Worm (Caenorhabditis elegans) whole organism, L4/young adult: ENCODE data around the gene pgm-3.

Source experiments
- W03F9.2 ChIP-seq: fragments of 150-350 bp; optimal IDR thresholded peaks from 2 replicates; lab custom pipeline; 2014; ENCODE audit warnings: missing biosample characterization, missing genetic modification characterization
- dao-5 ChIP-seq: sonication (generic microtip); optimal IDR thresholded peaks from 2 replicates; lab custom pipeline; 2016; ENCODE audit warnings: missing genotype, missing genetic modification characterization, moderate library complexity, missing compliant biosample characterization
- him-1 ChIP-seq: sonication (generic microtip); optimal IDR thresholded peaks from 2 replicates; lab custom pipeline; 2016; ENCODE audit warnings: missing genotype, missing genetic modification reagents, missing genetic modification characterization, missing compliant biosample characterization

pgm-3 gene

DNA sequence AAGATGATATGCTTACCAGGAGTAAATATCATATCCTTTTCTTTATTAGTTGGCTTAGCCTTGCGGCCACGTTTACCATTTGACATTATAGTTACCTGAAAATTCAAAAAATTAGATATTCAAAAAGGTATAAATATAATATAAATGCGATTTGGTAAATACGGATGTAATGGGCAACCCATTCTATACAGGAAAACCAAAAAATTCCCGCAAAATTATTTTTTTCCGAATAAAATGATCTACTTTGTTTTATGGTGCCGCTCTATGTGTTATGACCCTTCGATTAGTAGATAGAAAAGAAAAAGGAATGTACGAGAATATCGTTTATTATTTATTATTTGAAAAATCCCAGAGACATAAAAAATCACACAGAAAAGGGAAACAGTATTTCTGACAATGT, 29.2 kb downstream of the pgm-3 start, which contains the start of gene elli-1:
Gene elli-1, minus strand, starts transcription at position 101 of the 400 bp plus-strand sequence.
- TF ChIP-seq W03F9.2 (tag; lab: Kevin White, UChicago) (no peak), him-1 (tag; lab: Kevin White, UChicago) (no peak), dao-5 (no peak)

- TF ChIP-seq W03F9.2 (tag; lab: Kevin White, UChicago) (no peak), him-1 (tag; lab: Kevin White, UChicago) (no peak), dao-5 (no peak)
These were observed 32.2 kb downstream of the pgm-3 start for ce11 chrIV:8757729-8758128.

DNA sequence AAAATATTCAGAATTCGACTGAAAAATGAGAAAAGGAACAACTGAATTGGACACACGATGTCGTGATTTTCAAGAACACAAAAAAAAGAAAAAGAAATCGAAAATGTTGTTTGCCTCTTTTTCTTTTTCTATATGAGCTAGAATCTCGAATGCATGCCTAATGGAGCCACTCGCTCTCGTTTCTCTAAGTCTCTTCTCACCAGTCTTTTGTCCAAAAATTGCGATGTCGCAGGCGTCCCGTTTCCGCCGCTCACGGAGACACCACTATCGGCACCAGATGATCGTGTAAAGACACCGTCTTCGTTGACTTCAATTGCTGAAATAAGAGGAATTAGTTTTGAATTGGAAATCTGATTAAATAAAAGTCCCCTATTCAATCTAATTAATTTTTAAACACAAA, 33.1 kb downstream of the pgm-3 start:
- TF ChIP-seq dao-5 (no peak), W03F9.2 (tag; lab: Kevin White, UChicago) (no peak), him-1 (tag; lab: Kevin White, UChicago) (no peak)

DNA sequence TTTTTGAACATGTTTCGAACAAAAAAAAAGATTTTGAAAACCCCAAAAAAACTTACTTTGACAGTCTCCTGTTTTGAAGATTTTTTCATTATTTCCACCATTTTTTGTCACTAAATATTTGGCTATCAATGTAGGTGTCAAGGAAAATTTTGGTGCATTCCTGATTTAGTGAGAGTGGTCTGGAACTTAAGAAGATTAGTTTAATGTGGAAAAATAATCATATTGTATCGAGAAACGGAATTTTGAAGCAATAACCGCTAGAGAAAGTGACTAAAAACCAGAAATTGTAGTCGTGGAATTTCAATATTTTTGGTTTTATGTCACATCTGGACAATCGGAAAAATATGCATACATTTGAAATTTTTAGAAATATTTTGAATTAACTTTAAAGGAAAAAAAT, 36.4 kb downstream of the pgm-3 start, which contains the start of the genes F20C5.11 and klp-11:
Gene F20C5.11, minus strand, starts transcription at position 101 of the 400 bp plus-strand sequence.
Gene klp-11, minus strand, starts transcription at position 171 of the 400 bp plus-strand sequence.
- TF ChIP-seq W03F9.2 (tag; lab: Kevin White, UChicago) (no peak), him-1 (tag; lab: Kevin White, UChicago) (no peak), dao-5 (no peak)

DNA sequence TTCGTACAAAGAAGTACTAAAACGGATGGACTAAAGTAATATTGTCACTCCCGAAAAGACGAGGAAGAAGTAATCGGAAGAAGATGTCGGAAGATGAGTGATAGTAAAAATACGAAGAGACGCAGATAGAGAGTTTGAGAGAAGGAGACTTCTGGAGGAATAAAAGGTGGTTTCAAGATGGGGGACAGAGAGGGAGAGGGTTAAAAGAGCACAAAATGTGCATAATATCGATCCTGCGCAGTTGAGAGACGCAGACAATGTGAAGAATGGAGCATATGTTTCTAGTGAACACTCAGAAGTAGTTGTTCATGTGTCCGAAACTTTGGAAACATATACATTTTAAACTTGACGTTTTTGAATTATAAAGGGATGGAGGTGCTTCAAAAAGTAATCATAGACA, 36.9 kb downstream of the pgm-3 start:
- TF ChIP-seq W03F9.2 (tag; lab: Kevin White, UChicago) (no peak), him-1 (tag; lab: Kevin White, UChicago) (no peak)

ce11 chrIV:8764567-8764966, 39.0 kb downstream of the pgm-3 start, which contains the start of gene cdc-50.B:
TSS of gene cdc-50.B (plus strand) at chrIV:8764867.
- TF ChIP-seq dao-5 = no peak
- no peak for TF ChIP-seq W03F9.2 (tag; lab: Kevin White, UChicago)
- TF ChIP-seq him-1 (tag; lab: Kevin White, UChicago) = no peak

DNA sequence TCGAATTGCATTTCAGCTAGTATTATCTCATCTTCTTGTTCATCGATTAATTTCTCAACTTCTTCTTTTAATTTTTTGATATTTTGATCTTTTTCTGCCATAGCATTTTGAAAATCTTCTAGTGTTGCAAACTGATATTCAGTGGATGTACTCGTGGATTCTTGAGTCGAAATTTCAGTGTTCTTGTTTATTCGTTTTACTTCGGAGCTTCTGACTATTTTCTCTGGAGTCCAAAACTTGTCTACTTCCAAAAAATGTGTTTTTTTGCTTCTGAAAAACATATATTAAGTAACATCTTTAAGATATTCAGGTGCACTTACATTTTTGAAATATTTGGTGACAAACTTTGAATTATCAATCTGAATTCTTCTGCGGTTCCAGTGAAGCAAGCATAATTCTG, 44.0 kb downstream of the pgm-3 start, which contains the start of gene F20C5.5:
Gene F20C5.5, minus strand, starts transcription at position 101 of the 400 bp plus-strand sequence.
- TF ChIP-seq him-1 (tag; lab: Kevin White, UChicago) (no peak), dao-5 (no peak), W03F9.2 (tag; lab: Kevin White, UChicago) (no peak)

DNA sequence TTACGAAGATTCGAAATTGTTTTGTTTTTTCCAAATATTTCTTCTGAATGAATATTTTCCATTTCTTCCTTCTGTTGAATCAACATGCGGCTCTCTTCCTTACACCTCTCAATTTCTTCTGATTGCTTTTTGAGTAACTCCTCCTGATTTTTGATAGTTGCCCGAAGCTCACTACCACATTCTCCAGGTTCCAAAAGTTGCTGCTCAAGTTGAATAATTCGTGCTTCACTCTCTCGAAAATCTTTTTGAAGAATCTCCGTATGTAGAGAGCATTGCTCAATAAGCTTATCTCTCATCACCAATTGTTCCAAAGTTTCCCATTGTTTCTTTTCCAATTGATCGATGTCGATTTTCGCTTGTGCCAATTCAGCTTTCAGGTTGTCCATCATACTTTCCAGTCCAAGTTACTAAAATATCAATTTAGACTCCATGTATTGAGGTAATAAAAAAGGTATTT, 47.3 kb downstream of the pgm-3 start, which contains the start of gene F20C5.6:
Gene F20C5.6, minus strand, starts transcription at position 407 of the 457 bp plus-strand sequence.
- no peak for TF ChIP-seq W03F9.2 (tag; lab: Kevin White, UChicago)
- TF ChIP-seq him-1 (tag; lab: Kevin White, UChicago) = no peak
- TF ChIP-seq dao-5 = no peak
